Fruit fly (Drosophila melanogaster) whole organism, pupa: Measurements from ENCODE around the gene esg.

Experiments
- CG10348 ChIP-seq: fragments of 200-800 bp; sonication (Bioruptor generic); IDR thresholded peaks from 2 replicates; pipeline ENCODE4 v1.3.6; 2022; ENCODE audit warnings: missing biosample characterization, missing genetic modification characterization
- CG12605 ChIP-seq: fragments of 200-800 bp; sonication (Bioruptor generic); IDR thresholded peaks from 2 replicates; pipeline ENCODE4 v1.3.6; 2022; ENCODE audit warnings: missing biosample characterization, missing genetic modification characterization
- CG13204 ChIP-seq: fragments of 200-800 bp; sonication (Bioruptor generic); optimal IDR thresholded peaks from 2 replicates; lab custom pipeline; 2018; ENCODE audit warnings: missing biosample characterization, mild to moderate bottlenecking, missing genetic modification characterization, moderate library complexity
- CG14655 ChIP-seq: fragments of 200-800 bp; sonication (Bioruptor generic); optimal IDR thresholded peaks from 3 replicates; lab custom pipeline; 2017; ENCODE audit warnings: mild to moderate bottlenecking, missing biosample characterization, missing genetic modification reagents, missing genetic modification characterization
- CG15710 ChIP-seq: fragments of 200-800 bp; sonication (Bioruptor generic); optimal IDR thresholded peaks from 2 replicates; lab custom pipeline; 2018; ENCODE audit warnings: missing biosample characterization, mild to moderate bottlenecking, missing genetic modification characterization, moderate library complexity
- CG17806 ChIP-seq: fragments of 200-800 bp; sonication (Bioruptor generic); optimal IDR thresholded peaks from 2 replicates; lab custom pipeline; 2018; ENCODE audit warnings: missing biosample characterization, mild to moderate bottlenecking, missing genetic modification characterization, moderate library complexity
- CG32121 ChIP-seq: fragments of 200-800 bp; sonication (Bioruptor generic); IDR thresholded peaks from 2 replicates; pipeline ENCODE4 v1.3.6; 2022; ENCODE audit warnings: missing biosample characterization, missing genetic modification characterization
- CG34367 ChIP-seq: fragments of 200-800 bp; sonication (Bioruptor generic); optimal IDR thresholded peaks from 2 replicates; lab custom pipeline; 2018; ENCODE audit warnings: missing biosample characterization, mild to moderate bottlenecking, missing genetic modification characterization
- CG4496 ChIP-seq: fragments of 200-800 bp; sonication (Bioruptor generic); IDR thresholded peaks from 3 replicates; pipeline ENCODE4 v1.3.6; 2022; ENCODE audit warnings: missing biosample characterization, missing genetic modification characterization
- CG8159 ChIP-seq: fragments of 200-800 bp; sonication (Bioruptor generic); optimal IDR thresholded peaks from 3 replicates; lab custom pipeline; 2018; ENCODE audit warnings: missing biosample characterization, mild to moderate bottlenecking, missing genetic modification characterization, moderate library complexity
- CG8301 ChIP-seq: fragments of 200-800 bp; sonication (Bioruptor generic); optimal IDR thresholded peaks from 2 replicates; lab custom pipeline; 2018; ENCODE audit warnings: missing biosample characterization, mild to moderate bottlenecking, missing genetic modification characterization
- CG9948 ChIP-seq: fragments of 200-800 bp; sonication (Bioruptor generic); optimal IDR thresholded peaks from 2 replicates; lab custom pipeline; 2018; ENCODE audit warnings: missing biosample characterization, mild to moderate bottlenecking, missing genetic modification characterization, moderate library complexity
- D1 ChIP-seq: fragments of 200-800 bp; sonication (Bioruptor generic); optimal IDR thresholded peaks from 2 replicates; lab custom pipeline; 2018; ENCODE audit warnings: missing biosample characterization, mild to moderate bottlenecking, missing genetic modification characterization, moderate library complexity
- EcR ChIP-seq: fragments of 200-800 bp; sonication (Bioruptor generic); optimal IDR thresholded peaks from 3 replicates; lab custom pipeline; 2019; ENCODE audit warnings: missing biosample characterization, missing genetic modification characterization, mild to moderate bottlenecking, moderate library complexity, missing genetic modification reagents
- Ets98B ChIP-seq: fragments of 200-800 bp; sonication (Bioruptor generic); IDR thresholded peaks from 2 replicates; pipeline ENCODE4 v1.3.6; 2022; ENCODE audit warnings: missing biosample characterization, missing genetic modification characterization
- Pif1A ChIP-seq: fragments of 200-800 bp; sonication (Bioruptor generic); optimal IDR thresholded peaks from 3 replicates; lab custom pipeline; 2016; ENCODE audit warnings: missing biosample characterization, missing genetic modification characterization
- Pif1B ChIP-seq: fragments of 200-800 bp; sonication (Bioruptor generic); optimal IDR thresholded peaks from 3 replicates; lab custom pipeline; 2016; ENCODE audit warnings: missing biosample characterization, missing genetic modification characterization
- Snoo ChIP-seq: fragments of 200-800 bp; sonication (Bioruptor generic); optimal IDR thresholded peaks from 3 replicates; lab custom pipeline; 2017; ENCODE audit warnings: missing biosample characterization, mild to moderate bottlenecking, missing genetic modification characterization, inconsistent platforms
- fd96Ca ChIP-seq: fragments of 200-800 bp; sonication (Bioruptor generic); IDR thresholded peaks from 3 replicates; pipeline ENCODE4 v1.3.6; 2022; ENCODE audit warnings: missing biosample characterization, missing genetic modification characterization
- gl ChIP-seq: fragments of 200-800 bp; sonication (Bioruptor generic); optimal IDR thresholded peaks from 2 replicates; lab custom pipeline; 2018; ENCODE audit warnings: missing biosample characterization, mild to moderate bottlenecking, missing genetic modification characterization
- rn ChIP-seq: fragments of 200-800 bp; sonication (Bioruptor generic); IDR thresholded peaks from 2 replicates; pipeline ENCODE4 v1.3.6; 2022; ENCODE audit warnings: missing biosample characterization, missing genetic modification characterization

esg gene

DNA sequence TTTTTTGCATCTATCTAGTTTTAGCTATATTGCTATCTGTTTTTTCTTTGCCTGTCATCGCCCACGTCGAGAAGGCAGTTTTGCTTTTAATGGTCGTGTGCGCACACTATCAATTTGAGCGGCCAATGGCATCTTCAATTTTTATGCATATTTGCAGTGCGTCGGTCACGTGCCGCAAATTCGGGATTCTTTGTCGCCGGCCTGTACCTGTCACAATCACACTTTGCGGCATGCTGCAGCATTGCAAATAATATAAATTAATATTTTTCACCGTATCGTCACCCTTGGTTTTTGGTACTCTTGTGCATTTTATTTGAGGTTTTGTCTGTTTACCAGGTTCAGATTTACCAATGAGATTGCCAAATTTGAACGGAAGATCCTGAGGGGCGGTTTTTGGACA is 37.6 kb downstream of the esg start:
- TF ChIP-seq CG10348 (GFP tag; lab: Robert Waterston, UW) (no peak), CG32121 (no peak), Ets98B (no peak), CG13204 (GFP tag; lab: Kevin White, UChicago) (no peak), gl (no peak), CG8159 (tag; lab: Kevin White, UChicago) (no peak), CG8301 (tag; lab: Kevin White, UChicago) (no peak), CG9948 (tag; lab: Kevin White, UChicago) (no peak), Snoo (tag; lab: Kevin White, UChicago) (no peak), CG14655 (GFP tag; lab: Kevin White, UChicago) (no peak), D1 (no peak), CG34367 (tag; lab: Kevin White, UChicago) (no peak), CG15710 (tag; lab: Kevin White, UChicago) (no peak), Pif1B (GFP tag; lab: Kevin White, UChicago) (no peak), EcR (no peak), fd96Ca (GFP tag; lab: Robert Waterston, UW) (no peak), CG17806 (tag; lab: Kevin White, UChicago) (no peak)

DNA sequence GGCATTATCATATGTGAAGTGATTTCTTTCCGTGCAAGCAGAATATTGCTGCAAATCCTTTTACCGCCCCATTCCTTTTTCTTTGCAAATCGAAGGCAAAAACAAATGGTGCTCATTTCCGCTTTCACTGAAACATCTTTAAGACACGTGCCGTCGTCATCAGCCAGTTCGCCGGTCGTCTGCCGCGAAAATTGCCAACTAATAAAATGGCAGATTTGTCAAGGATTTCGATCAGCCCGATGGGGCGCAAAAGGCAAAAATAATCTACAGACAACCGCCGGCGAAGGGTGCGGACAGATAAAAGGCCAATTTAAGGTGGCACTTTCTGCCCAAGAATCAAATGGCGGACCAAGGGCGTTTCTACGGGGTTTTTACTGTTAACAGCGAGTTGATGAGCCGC is 38.3 kb downstream of the esg start:
- no peak for TF ChIP-seq Ets98B
- TF ChIP-seq CG14655 (GFP tag; lab: Kevin White, UChicago), result no peak
- no peak for TF ChIP-seq CG13204 (GFP tag; lab: Kevin White, UChicago)
- no peak for TF ChIP-seq CG8301 (tag; lab: Kevin White, UChicago)

DNA sequence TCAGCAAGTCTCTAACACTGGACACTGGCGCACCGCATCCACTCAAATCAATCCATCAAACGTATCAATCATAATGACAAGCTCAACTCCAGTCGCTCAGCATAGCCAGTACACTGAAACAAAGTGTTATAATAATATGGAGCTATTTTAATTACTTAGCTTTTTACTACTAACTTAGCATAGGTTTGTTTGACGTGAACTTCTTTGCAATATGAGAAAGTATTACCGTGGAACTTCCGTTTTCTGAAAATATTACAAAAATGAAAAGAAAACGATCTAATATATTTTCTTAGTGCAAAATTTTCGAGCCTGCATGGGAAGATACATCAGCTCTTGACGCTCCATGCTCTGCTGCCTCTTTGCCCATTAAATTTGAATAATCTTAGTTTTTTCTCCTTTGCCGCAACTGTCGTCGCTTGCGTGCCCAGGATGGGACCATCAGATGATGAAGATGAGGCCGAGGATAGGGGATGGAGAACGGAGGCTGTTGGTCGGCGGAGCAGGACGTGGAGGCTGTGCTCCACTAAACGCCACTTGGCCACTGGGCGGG is 49.4 kb downstream of the esg start:
- no peak for TF ChIP-seq CG15710 (tag; lab: Kevin White, UChicago)
- no peak for TF ChIP-seq Snoo (tag; lab: Kevin White, UChicago)
- TF ChIP-seq CG9948 (tag; lab: Kevin White, UChicago), result no peak
- no peak for TF ChIP-seq Pif1B (GFP tag; lab: Kevin White, UChicago)
- TF ChIP-seq D1, result no peak
- no peak for TF ChIP-seq CG17806 (tag; lab: Kevin White, UChicago)
- no peak for TF ChIP-seq gl
- TF ChIP-seq rn (GFP tag; lab: Robert Waterston, UW), result no peak
- TF ChIP-seq CG10348 (GFP tag; lab: Robert Waterston, UW), result no peak
- no peak for TF ChIP-seq CG32121
- 0 out of 2 replicates have a peak, but pooled peaks have one; percentile 30 for TF ChIP-seq CG12605
- no peak; the same call in 2 of the 3 replicates for TF ChIP-seq fd96Ca (GFP tag; lab: Robert Waterston, UW)
- no peak for TF ChIP-seq CG8159 (tag; lab: Kevin White, UChicago)
- TF ChIP-seq Ets98B, result peak; percentile 49
- peak; percentile 63 for TF ChIP-seq CG4496
- TF ChIP-seq CG34367 (tag; lab: Kevin White, UChicago), result no peak
- peak; percentile 63 for TF ChIP-seq CG14655 (GFP tag; lab: Kevin White, UChicago)
- no peak for TF ChIP-seq CG13204 (GFP tag; lab: Kevin White, UChicago)
- no peak for TF ChIP-seq EcR
- TF ChIP-seq Pif1A (GFP tag; lab: Kevin White, UChicago), result no peak
- TF ChIP-seq CG8301 (tag; lab: Kevin White, UChicago), result peak; percentile 41
- TF ChIP-seq, all 21 proteins: peak for 5

dm6 chr2L:15385340-15385739 is 51.7 kb downstream of the esg start:
- TF ChIP-seq CG14655 (GFP tag; lab: Kevin White, UChicago) (peak; percentile 66), CG4496 (no peak), CG34367 (tag; lab: Kevin White, UChicago) (peak; percentile 70), D1 (peak; percentile 48), Pif1B (GFP tag; lab: Kevin White, UChicago) (peak; percentile 19), CG8301 (tag; lab: Kevin White, UChicago) (peak; percentile 39), EcR (no peak), CG9948 (tag; lab: Kevin White, UChicago) (peak; percentile 81), rn (GFP tag; lab: Robert Waterston, UW) (no peak), fd96Ca (GFP tag; lab: Robert Waterston, UW) (no peak), CG13204 (GFP tag; lab: Kevin White, UChicago) (peak; percentile 19), CG8159 (tag; lab: Kevin White, UChicago) (peak; percentile 91), Snoo (tag; lab: Kevin White, UChicago) (peak; percentile 78), CG17806 (tag; lab: Kevin White, UChicago) (peak; percentile 80), CG15710 (tag; lab: Kevin White, UChicago) (peak; percentile 82), Pif1A (GFP tag; lab: Kevin White, UChicago) (peak; percentile 30), Ets98B (no peak)
